Worm (Caenorhabditis elegans) whole organism, L2 larva: ENCODE data around the gene srx-20.

Source experiments
- C34F6.9 ChIP-seq: fragments of 150-350 bp; optimal IDR thresholded peaks from 2 replicates; lab custom pipeline; 2014; ENCODE audit warnings: missing biosample characterization, missing genetic modification characterization
- F13H6.1 ChIP-seq: sonication (generic microtip); optimal IDR thresholded peaks from 2 replicates; lab custom pipeline; 2016; ENCODE audit warnings: missing genetic modification characterization, missing compliant biosample characterization
- R02D3.7 ChIP-seq: fragments of 150-350 bp; optimal IDR thresholded peaks from 2 replicates; lab custom pipeline; 2014; ENCODE audit warnings: missing biosample characterization, missing genetic modification characterization
- ZK546.5 ChIP-seq: sonication (generic microtip); optimal IDR thresholded peaks from 2 replicates; lab custom pipeline; 2017; ENCODE audit warnings: missing biosample characterization, missing genetic modification characterization
- alr-1 ChIP-seq: fragments of 150-350 bp; optimal IDR thresholded peaks from 2 replicates; lab custom pipeline; 2014; ENCODE audit warnings: missing biosample characterization, missing genetic modification characterization
- aly-2 ChIP-seq: fragments of 150-350 bp; optimal IDR thresholded peaks from 2 replicates; lab custom pipeline; 2014; ENCODE audit warnings: missing biosample characterization, missing genetic modification characterization
- ama-1 ChIP-seq: fragments of 150-350 bp; optimal IDR thresholded peaks from 2 replicates; lab custom pipeline; 2018; ENCODE audit warnings: inconsistent platforms
- blmp-1 ChIP-seq: sonication (generic microtip); optimal IDR thresholded peaks from 2 replicates; lab custom pipeline; 2017; ENCODE audit warnings: missing genetic modification characterization, mild to moderate bottlenecking, missing compliant biosample characterization, antibody characterized with exemption, moderate library complexity; ENCODE audit not compliant: insufficient read depth
- ceh-16 ChIP-seq: fragments of 150-350 bp; optimal IDR thresholded peaks from 2 replicates; lab custom pipeline; 2014; ENCODE audit warnings: missing biosample characterization, missing genetic modification characterization
- ceh-82 ChIP-seq: fragments of 150-350 bp; optimal IDR thresholded peaks from 2 replicates; lab custom pipeline; 2014; ENCODE audit warnings: missing biosample characterization, missing genetic modification characterization
- crh-2 ChIP-seq: sonication (generic microtip); optimal IDR thresholded peaks from 2 replicates; lab custom pipeline; 2017; ENCODE audit warnings: missing biosample characterization, missing genetic modification characterization
- dmd-4 ChIP-seq: sonication (generic microtip); optimal IDR thresholded peaks from 2 replicates; lab custom pipeline; 2017; ENCODE audit warnings: missing biosample characterization, missing genetic modification characterization
- elt-1 ChIP-seq: fragments of 150-350 bp; optimal IDR thresholded peaks from 2 replicates; lab custom pipeline; 2014; ENCODE audit warnings: missing biosample characterization, missing genetic modification characterization
- elt-3 ChIP-seq: sonication (generic microtip); optimal IDR thresholded peaks from 2 replicates; lab custom pipeline; 2017; ENCODE audit warnings: missing biosample characterization, missing genetic modification characterization
- fos-1 ChIP-seq: fragments of 150-350 bp; optimal IDR thresholded peaks from 2 replicates; lab custom pipeline; 2014; ENCODE audit warnings: missing biosample characterization, missing genetic modification characterization
- gmeb-1 ChIP-seq: fragments of 150-350 bp; optimal IDR thresholded peaks from 2 replicates; lab custom pipeline; 2014; ENCODE audit warnings: missing biosample characterization, missing genetic modification characterization
- lin-11 ChIP-seq: fragments of 150-350 bp; sonication (generic microtip); optimal IDR thresholded peaks from 2 replicates; lab custom pipeline; 2014; ENCODE audit warnings: missing biosample characterization, missing genetic modification characterization, inconsistent platforms, mixed read lengths
- lin-13 ChIP-seq: fragments of 150-350 bp; optimal IDR thresholded peaks from 2 replicates; lab custom pipeline; 2014; ENCODE audit warnings: missing biosample characterization, missing genetic modification reagents, missing genetic modification characterization
- lin-39 ChIP-seq: fragments of 150-350 bp; optimal IDR thresholded peaks from 2 replicates; lab custom pipeline; 2014; ENCODE audit warnings: missing biosample characterization, missing genetic modification reagents, missing genetic modification characterization
- lsy-2 ChIP-seq, 2 experiments: fragments of 150-350 bp in 1 of 2; sonication (generic microtip) in 1 of 2; optimal IDR thresholded peaks; 2 replicates each; lab custom pipeline; 2014 to 2017; ENCODE audit warnings: missing biosample characterization in 2 of 2, missing genetic modification characterization in 2 of 2
- mab-5 ChIP-seq: fragments of 150-350 bp; optimal IDR thresholded peaks from 2 replicates; lab custom pipeline; 2014; ENCODE audit warnings: missing biosample characterization, missing genetic modification characterization
- mbf-1 ChIP-seq: sonication (generic microtip); optimal IDR thresholded peaks from 2 replicates; lab custom pipeline; 2017; ENCODE audit warnings: missing biosample characterization, missing genetic modification characterization
- nhr-10 ChIP-seq: sonication (generic microtip); optimal IDR thresholded peaks from 2 replicates; lab custom pipeline; 2017; ENCODE audit warnings: missing biosample characterization, missing genetic modification characterization
- nhr-11 ChIP-seq: fragments of 150-350 bp; optimal IDR thresholded peaks from 2 replicates; lab custom pipeline; 2014; ENCODE audit warnings: missing biosample characterization, missing genetic modification characterization
- nhr-12 ChIP-seq: fragments of 150-350 bp; optimal IDR thresholded peaks from 2 replicates; lab custom pipeline; 2014; ENCODE audit warnings: missing biosample characterization, missing genetic modification characterization
- nhr-129 ChIP-seq: fragments of 150-350 bp; optimal IDR thresholded peaks from 2 replicates; lab custom pipeline; 2014; ENCODE audit warnings: missing biosample characterization, missing genetic modification characterization
- nhr-21 ChIP-seq: fragments of 150-350 bp; optimal IDR thresholded peaks from 2 replicates; lab custom pipeline; 2014; ENCODE audit warnings: missing biosample characterization, missing genetic modification characterization
- nhr-237 ChIP-seq: fragments of 150-350 bp; optimal IDR thresholded peaks from 2 replicates; lab custom pipeline; 2014; ENCODE audit warnings: missing biosample characterization, missing genetic modification characterization
- nhr-25 ChIP-seq: fragments of 150-350 bp; sonication (generic microtip); optimal IDR thresholded peaks from 3 replicates; lab custom pipeline; 2014; ENCODE audit warnings: missing biosample characterization, missing genetic modification characterization
- nhr-6 ChIP-seq: fragments of 150-350 bp; optimal IDR thresholded peaks from 2 replicates; lab custom pipeline; 2014; ENCODE audit warnings: missing biosample characterization, missing genetic modification characterization
- nhr-77 ChIP-seq: fragments of 150-350 bp; optimal IDR thresholded peaks from 2 replicates; lab custom pipeline; 2014; ENCODE audit warnings: missing biosample characterization, missing genetic modification characterization
- peb-1 ChIP-seq: fragments of 150-350 bp; optimal IDR thresholded peaks from 2 replicates; lab custom pipeline; 2014; ENCODE audit warnings: missing biosample characterization, missing genetic modification characterization
- sem-4 ChIP-seq: fragments of 150-350 bp; optimal IDR thresholded peaks from 2 replicates; lab custom pipeline; 2014; ENCODE audit warnings: missing biosample characterization, missing genetic modification reagents, missing genetic modification characterization
- skn-1 ChIP-seq: sonication (generic microtip); optimal IDR thresholded peaks from 2 replicates; lab custom pipeline; 2017; ENCODE audit warnings: missing biosample characterization, missing genetic modification characterization
- sma-3 ChIP-seq: sonication (generic microtip); optimal IDR thresholded peaks from 2 replicates; lab custom pipeline; 2016; ENCODE audit warnings: missing genetic modification reagents, missing genetic modification characterization, missing compliant biosample characterization
- snpc-4 ChIP-seq: fragments of 150-350 bp; optimal IDR thresholded peaks from 2 replicates; lab custom pipeline; 2014; ENCODE audit warnings: missing biosample characterization, missing genetic modification characterization
- unc-39 ChIP-seq: fragments of 150-350 bp; optimal IDR thresholded peaks from 2 replicates; lab custom pipeline; 2014; ENCODE audit warnings: missing biosample characterization, missing genetic modification characterization
- unc-55 ChIP-seq: fragments of 150-350 bp; sonication (generic microtip); optimal IDR thresholded peaks from 3 replicates; lab custom pipeline; 2014; ENCODE audit warnings: missing biosample characterization, missing genetic modification reagents, missing genetic modification characterization
- unc-62 ChIP-seq: fragments of 150-350 bp; optimal IDR thresholded peaks from 2 replicates; lab custom pipeline; 2014; ENCODE audit warnings: missing biosample characterization, missing genetic modification reagents, missing genetic modification characterization
- zag-1 ChIP-seq: fragments of 150-350 bp; optimal IDR thresholded peaks from 2 replicates; lab custom pipeline; 2014; ENCODE audit warnings: missing biosample characterization, missing genetic modification characterization
- ztf-1 ChIP-seq: fragments of 200-800 bp; sonication (Bioruptor generic); conservative IDR thresholded peaks from 2 replicates; pipeline ENCODE4 v1.3.6; 2022; ENCODE audit warnings: missing genetic modification characterization, missing compliant biosample characterization
- ztf-11 ChIP-seq: sonication (generic microtip); optimal IDR thresholded peaks from 2 replicates; lab custom pipeline; 2017; ENCODE audit warnings: missing biosample characterization, missing genetic modification characterization
- ztf-4 ChIP-seq: fragments of 150-350 bp; optimal IDR thresholded peaks from 2 replicates; lab custom pipeline; 2014; ENCODE audit warnings: missing biosample characterization, missing genetic modification characterization

srx-20 gene

DNA sequence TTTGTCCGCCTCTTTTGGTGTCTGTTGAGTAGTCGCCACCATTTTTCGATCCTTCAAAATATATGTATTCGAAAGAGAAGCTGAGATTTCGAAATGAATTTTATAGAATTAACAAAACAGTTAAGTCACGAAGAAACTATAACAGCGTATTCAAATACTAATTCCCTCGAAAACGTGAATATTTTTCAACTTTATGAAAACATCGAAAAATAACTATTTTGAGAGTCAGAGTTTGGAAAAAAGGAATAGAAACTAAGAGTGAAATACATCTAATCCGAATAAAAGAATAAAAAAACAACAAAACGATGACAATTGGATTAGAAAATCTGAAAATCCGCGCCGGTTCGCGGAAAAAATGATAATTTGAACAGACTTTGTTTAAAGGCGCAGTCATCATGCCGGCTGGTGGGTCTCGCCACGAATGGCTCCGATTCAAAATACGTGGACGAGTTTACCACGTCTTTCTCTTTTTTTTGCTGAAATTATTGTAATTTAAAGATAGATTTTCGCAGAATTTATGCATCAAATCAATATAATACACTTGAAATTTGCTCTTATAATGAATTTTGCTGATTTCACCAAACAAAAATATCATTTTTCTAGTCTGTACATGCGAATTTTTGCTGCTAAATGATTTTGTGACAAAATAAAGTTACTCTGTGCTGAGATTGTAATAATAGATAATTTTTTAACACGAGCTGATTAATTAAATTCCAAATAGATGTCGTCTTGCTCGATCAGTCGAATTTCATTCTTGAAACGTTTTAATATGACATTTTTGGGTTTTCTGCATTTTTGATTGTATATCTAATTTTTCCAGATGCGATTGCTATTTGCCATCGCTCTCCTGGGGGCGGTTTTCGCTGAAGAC lies 42.2 kb downstream of the srx-20 start, which contains the start of the genes rpn-1 and ribo-1:
Gene rpn-1, minus strand, starts transcription at position 51 of the 871 bp plus-strand sequence.
Gene ribo-1, plus strand, starts transcription at position 821 of the 871 bp plus-strand sequence.
- no peak for TF ChIP-seq ztf-1 (GFP tag; lab: Robert Waterston, UW)
- peak; percentile 68 for TF ChIP-seq unc-55
- TF ChIP-seq nhr-129 (tag; lab: Kevin White, UChicago), result peak; percentile 50
- no peak for TF ChIP-seq elt-3 (tag; lab: Kevin White, UChicago)
- no peak for TF ChIP-seq sem-4 (tag; lab: Kevin White, UChicago)
- TF ChIP-seq mab-5 (tag; lab: Kevin White, UChicago), result no peak
- no peak for TF ChIP-seq ama-1 (lab: Kevin White, UChicago)
- TF ChIP-seq ZK546.5 (tag; lab: Kevin White, UChicago), result no peak
- TF ChIP-seq F13H6.1 (tag; lab: Kevin White, UChicago), result no peak
- TF ChIP-seq skn-1 (tag; lab: Kevin White, UChicago), result peak; percentile 99
- TF ChIP-seq gmeb-1, result no peak
- peak; percentile 12 for TF ChIP-seq nhr-25
- no peak for TF ChIP-seq aly-2 (tag; lab: Kevin White, UChicago)
- TF ChIP-seq ceh-16 (tag; lab: Kevin White, UChicago), result no peak
- TF ChIP-seq elt-1 (tag; lab: Kevin White, UChicago), result no peak
- no peak for TF ChIP-seq fos-1 (tag; lab: Kevin White, UChicago)
- TF ChIP-seq zag-1 (tag; lab: Kevin White, UChicago), result no peak
- no peak for TF ChIP-seq alr-1 (tag; lab: Kevin White, UChicago)
- no peak for TF ChIP-seq nhr-10 (tag; lab: Kevin White, UChicago)
- no peak for TF ChIP-seq R02D3.7 (tag; lab: Kevin White, UChicago)
- TF ChIP-seq nhr-21 (tag; lab: Kevin White, UChicago), result no peak
- TF ChIP-seq dmd-4 (tag; lab: Kevin White, UChicago), result no peak
- TF ChIP-seq peb-1, result no peak
- TF ChIP-seq sma-3 (GFP tag; lab: Kevin White, UChicago), result no peak
- TF ChIP-seq lsy-2 (tag; optimal IDR thresholded peaks at IDR 0.05; lab: Kevin White, UChicago), result peak in 1 of 2 experiments; percentile 64
- no peak for TF ChIP-seq unc-39 (tag; lab: Kevin White, UChicago)
- no peak for TF ChIP-seq nhr-11 (tag; lab: Kevin White, UChicago)
- no peak for TF ChIP-seq unc-62 (GFP tag; lab: Kevin White, UChicago)
- no peak for TF ChIP-seq ztf-4 (tag; lab: Kevin White, UChicago)
- TF ChIP-seq lin-13 (GFP tag; lab: Kevin White, UChicago), result no peak
- TF ChIP-seq C34F6.9, result peak; percentile 74
- TF ChIP-seq nhr-12 (tag; lab: Kevin White, UChicago), result no peak
- TF ChIP-seq crh-2 (tag; lab: Kevin White, UChicago), result peak; percentile 84
- no peak for TF ChIP-seq nhr-237 (tag; lab: Kevin White, UChicago)
- TF ChIP-seq blmp-1, result no peak
- TF ChIP-seq mbf-1 (tag; lab: Kevin White, UChicago), result no peak
- no peak for TF ChIP-seq nhr-6 (tag; lab: Kevin White, UChicago)
- TF ChIP-seq lin-11 (tag; lab: Kevin White, UChicago), result no peak
- no peak for TF ChIP-seq ztf-11 (tag; lab: Kevin White, UChicago)
- TF ChIP-seq snpc-4 (tag; lab: Kevin White, UChicago), result peak; percentile 5
- TF ChIP-seq ceh-82, result no peak
- TF ChIP-seq nhr-77 (tag; lab: Kevin White, UChicago), result no peak
- TF ChIP-seq lin-39 (tag; lab: Kevin White, UChicago), result no peak
